Fruit fly (Drosophila melanogaster) whole organism, prepupa: ENCODE results near the gene Spn38F.
A peak's percentile ranks its signal among the peaks of the same experiment; 100 is the strongest.

ENCODE experiments used
- Blimp-1 ChIP-seq: fragments of 200-800 bp; sonication (Bioruptor generic); optimal IDR thresholded peaks from 3 replicates; lab custom pipeline; 2017; ENCODE audit warnings: missing biosample characterization, missing genetic modification characterization, mild to moderate bottlenecking, moderate library complexity, missing genetic modification reagents
- CG10631 ChIP-seq: fragments of 200-800 bp; sonication (Bioruptor generic); optimal IDR thresholded peaks from 2 replicates; lab custom pipeline; 2016; ENCODE audit warnings: missing biosample characterization, missing genetic modification characterization
- CG11294 ChIP-seq: fragments of 200-800 bp; sonication (Bioruptor generic); IDR thresholded peaks from 2 replicates; pipeline ENCODE4 v1.3.6; 2022; ENCODE audit warnings: missing biosample characterization, missing genetic modification characterization
- CG15336 ChIP-seq: fragments of 200-800 bp; sonication (Bioruptor generic); IDR thresholded peaks from 2 replicates; pipeline ENCODE4 v1.3.6; 2022; ENCODE audit warnings: missing biosample characterization, missing genetic modification characterization
- CG1621 ChIP-seq: fragments of 200-800 bp; sonication (Bioruptor generic); optimal IDR thresholded peaks from 3 replicates; lab custom pipeline; 2018; ENCODE audit warnings: missing biosample characterization, mild to moderate bottlenecking, missing genetic modification characterization
- CG16779 ChIP-seq: fragments of 200-800 bp; sonication (Bioruptor generic); optimal IDR thresholded peaks from 3 replicates; lab custom pipeline; 2017; ENCODE audit warnings: missing biosample characterization, mild to moderate bottlenecking, missing genetic modification characterization
- CG3032 ChIP-seq: fragments of 200-800 bp; optimal IDR thresholded peaks from 2 replicates; lab custom pipeline; 2019; ENCODE audit warnings: missing biosample characterization, mild to moderate bottlenecking, missing genetic modification characterization, moderate library complexity
- CG31627 ChIP-seq: fragments of 200-800 bp; sonication (Bioruptor generic); optimal IDR thresholded peaks from 3 replicates; lab custom pipeline; 2016; ENCODE audit warnings: missing biosample characterization, missing genetic modification characterization
- CG32006 ChIP-seq: fragments of 200-800 bp; sonication (Bioruptor generic); optimal IDR thresholded peaks from 3 replicates; lab custom pipeline; 2017; ENCODE audit warnings: missing biosample characterization, mild to moderate bottlenecking, missing genetic modification characterization
- CG3919 ChIP-seq: fragments of 200-800 bp; sonication (Bioruptor generic); optimal IDR thresholded peaks from 3 replicates; lab custom pipeline; 2016; ENCODE audit warnings: missing biosample characterization, missing genetic modification characterization
- CG6163 ChIP-seq: fragments of 200-800 bp; sonication (Bioruptor generic); IDR thresholded peaks from 3 replicates; pipeline ENCODE4 v1.3.6; 2022; ENCODE audit warnings: missing biosample characterization, missing genetic modification characterization
- CG6276 ChIP-seq: fragments of 200-800 bp; sonication (Bioruptor generic); optimal IDR thresholded peaks from 2 replicates; lab custom pipeline; 2017; ENCODE audit warnings: missing biosample characterization, mild to moderate bottlenecking, missing genetic modification characterization
- CG6792 ChIP-seq: fragments of 200-800 bp; sonication (Bioruptor generic); optimal IDR thresholded peaks from 3 replicates; lab custom pipeline; 2016; ENCODE audit warnings: missing biosample characterization, missing genetic modification characterization
- CG6808 ChIP-seq: fragments of 200-800 bp; sonication (Bioruptor generic); optimal IDR thresholded peaks from 3 replicates; lab custom pipeline; 2017; ENCODE audit warnings: missing biosample characterization, missing genetic modification characterization, mild to moderate bottlenecking, moderate library complexity, missing genetic modification reagents
- CG6854 ChIP-seq: fragments of 200-800 bp; sonication (Bioruptor generic); optimal IDR thresholded peaks from 2 replicates; lab custom pipeline; 2017; ENCODE audit warnings: missing biosample characterization, mild to moderate bottlenecking, missing genetic modification characterization
- CG7368 ChIP-seq: fragments of 200-800 bp; sonication (Bioruptor generic); optimal IDR thresholded peaks from 3 replicates; lab custom pipeline; 2016; ENCODE audit warnings: missing biosample characterization, missing genetic modification characterization
- CG8319 ChIP-seq: fragments of 200-800 bp; sonication (Bioruptor generic); optimal IDR thresholded peaks from 3 replicates; lab custom pipeline; 2016; ENCODE audit warnings: missing biosample characterization, missing genetic modification characterization
- CG8632 ChIP-seq: fragments of 200-800 bp; sonication (Bioruptor generic); optimal IDR thresholded peaks from 3 replicates; lab custom pipeline; 2016; ENCODE audit warnings: missing biosample characterization, missing genetic modification characterization
- CG9139 ChIP-seq: fragments of 200-800 bp; sonication (Bioruptor generic); optimal IDR thresholded peaks from 3 replicates; lab custom pipeline; 2017; ENCODE audit warnings: missing biosample characterization, mild to moderate bottlenecking, missing genetic modification characterization
- Eip75B ChIP-seq: fragments of 200-800 bp; sonication (Bioruptor generic); optimal IDR thresholded peaks from 3 replicates; lab custom pipeline; 2016; ENCODE audit warnings: missing biosample characterization, missing genetic modification characterization
- Eip78C ChIP-seq: fragments of 200-800 bp; sonication (Bioruptor generic); peaks from one replicate; lab custom pipeline; 2016; ENCODE audit warnings: missing biosample characterization, missing genetic modification characterization
- Eip93F ChIP-seq: fragments of 200-800 bp; sonication (Bioruptor generic); optimal IDR thresholded peaks from 2 replicates; lab custom pipeline; 2016; ENCODE audit warnings: missing biosample characterization, mild to moderate bottlenecking, missing genetic modification characterization
- Ets21C ChIP-seq: fragments of 200-800 bp; sonication (Bioruptor generic); optimal IDR thresholded peaks from 3 replicates; lab custom pipeline; 2016; ENCODE audit warnings: missing biosample characterization, missing genetic modification characterization
- Gug ChIP-seq: fragments of 200-800 bp; sonication (Bioruptor generic); IDR thresholded peaks from 2 replicates; pipeline ENCODE4 v1.3.6; 2022; ENCODE audit warnings: missing biosample characterization, missing genetic modification characterization
- Hr38 ChIP-seq: sonication (Bioruptor generic); optimal IDR thresholded peaks from 2 replicates; lab custom pipeline; 2016; ENCODE audit warnings: missing biosample characterization, missing genetic modification characterization
- Hr39 ChIP-seq: fragments of 200-800 bp; sonication (Bioruptor generic); optimal IDR thresholded peaks from 2 replicates; lab custom pipeline; 2016; ENCODE audit warnings: missing biosample characterization, missing genetic modification characterization
- Hr4 ChIP-seq: fragments of 200-800 bp; sonication (Bioruptor generic); optimal IDR thresholded peaks from 3 replicates; lab custom pipeline; 2016; ENCODE audit warnings: missing biosample characterization, missing genetic modification characterization
- Lpt ChIP-seq: fragments of 200-800 bp; sonication (Bioruptor generic); optimal IDR thresholded peaks from 3 replicates; lab custom pipeline; 2016; ENCODE audit warnings: missing biosample characterization, missing genetic modification characterization
- Met ChIP-seq: fragments of 200-800 bp; sonication (Bioruptor generic); optimal IDR thresholded peaks from 3 replicates; lab custom pipeline; 2016; ENCODE audit warnings: missing biosample characterization, missing genetic modification characterization
- OdsH ChIP-seq: fragments of 200-800 bp; sonication (Bioruptor generic); optimal IDR thresholded peaks from 3 replicates; lab custom pipeline; 2016; ENCODE audit warnings: missing biosample characterization, missing genetic modification characterization
- Sox102F ChIP-seq: fragments of 200-800 bp; sonication (Bioruptor generic); optimal IDR thresholded peaks from 2 replicates; lab custom pipeline; 2016; ENCODE audit warnings: missing biosample characterization, mild to moderate bottlenecking, missing genetic modification characterization
- achi ChIP-seq: fragments of 200-800 bp; sonication (Bioruptor generic); optimal IDR thresholded peaks from 3 replicates; lab custom pipeline; 2016; ENCODE audit warnings: missing biosample characterization, missing genetic modification characterization
- dac ChIP-seq: fragments of 200-800 bp; sonication (Bioruptor generic); optimal IDR thresholded peaks from 2 replicates; lab custom pipeline; 2017; ENCODE audit warnings: missing biosample characterization, mild to moderate bottlenecking, missing genetic modification characterization
- dsx ChIP-seq: fragments of 200-800 bp; optimal IDR thresholded peaks from 3 replicates; lab custom pipeline; 2019; ENCODE audit warnings: missing biosample characterization, mild to moderate bottlenecking, missing genetic modification characterization, moderate library complexity; ENCODE audit not compliant: poor library complexity, severe bottlenecking
- eg ChIP-seq: fragments of 200-800 bp; sonication (Bioruptor generic); IDR thresholded peaks from 3 replicates; pipeline ENCODE4 v1.3.6; 2022; ENCODE audit warnings: missing biosample characterization, missing genetic modification characterization
- esn ChIP-seq: fragments of 200-800 bp; sonication (Bioruptor generic); optimal IDR thresholded peaks from 2 replicates; lab custom pipeline; 2016; ENCODE audit warnings: missing biosample characterization, mild to moderate bottlenecking, missing genetic modification characterization, moderate library complexity
- fkh ChIP-seq: fragments of 200-800 bp; sonication (Bioruptor generic); optimal IDR thresholded peaks from 3 replicates; lab custom pipeline; 2017; ENCODE audit warnings: missing biosample characterization, mild to moderate bottlenecking, missing genetic modification characterization, moderate library complexity
- net ChIP-seq: fragments of 200-800 bp; sonication (Bioruptor generic); optimal IDR thresholded peaks from 3 replicates; lab custom pipeline; 2016; ENCODE audit warnings: missing biosample characterization, missing genetic modification characterization
- pdm3 ChIP-seq: fragments of 200-800 bp; sonication (Bioruptor generic); optimal IDR thresholded peaks from 3 replicates; lab custom pipeline; 2016; ENCODE audit warnings: missing biosample characterization, missing genetic modification characterization
- spab ChIP-seq: fragments of 200-800 bp; sonication (Bioruptor generic); optimal IDR thresholded peaks from 2 replicates; lab custom pipeline; 2017; ENCODE audit warnings: missing biosample characterization, mild to moderate bottlenecking, missing genetic modification characterization, missing genetic modification reagents
- ss ChIP-seq, 2 experiments: fragments of 200-800 bp; sonication (Bioruptor generic); optimal IDR thresholded peaks; 2 replicates in 1 of 2; 3 replicates in 1 of 2; lab custom pipeline; 2017 to 2018; ENCODE audit warnings: mild to moderate bottlenecking in 2 of 2, missing biosample characterization in 2 of 2, missing genetic modification characterization in 2 of 2, moderate library complexity in 1 of 2
- svp ChIP-seq: fragments of 200-800 bp; sonication (Bioruptor generic); peaks from one replicate; lab custom pipeline; 2016; ENCODE audit warnings: missing biosample characterization, missing genetic modification characterization
- topi ChIP-seq: fragments of 200-800 bp; sonication (Bioruptor generic); optimal IDR thresholded peaks from 3 replicates; lab custom pipeline; 2016; ENCODE audit warnings: missing biosample characterization, missing genetic modification characterization
- vri ChIP-seq: fragments of 200-800 bp; sonication (Bioruptor generic); optimal IDR thresholded peaks from 3 replicates; lab custom pipeline; 2016; ENCODE audit warnings: missing biosample characterization, mild to moderate bottlenecking, missing genetic modification characterization

Gene Spn38F

DNA sequence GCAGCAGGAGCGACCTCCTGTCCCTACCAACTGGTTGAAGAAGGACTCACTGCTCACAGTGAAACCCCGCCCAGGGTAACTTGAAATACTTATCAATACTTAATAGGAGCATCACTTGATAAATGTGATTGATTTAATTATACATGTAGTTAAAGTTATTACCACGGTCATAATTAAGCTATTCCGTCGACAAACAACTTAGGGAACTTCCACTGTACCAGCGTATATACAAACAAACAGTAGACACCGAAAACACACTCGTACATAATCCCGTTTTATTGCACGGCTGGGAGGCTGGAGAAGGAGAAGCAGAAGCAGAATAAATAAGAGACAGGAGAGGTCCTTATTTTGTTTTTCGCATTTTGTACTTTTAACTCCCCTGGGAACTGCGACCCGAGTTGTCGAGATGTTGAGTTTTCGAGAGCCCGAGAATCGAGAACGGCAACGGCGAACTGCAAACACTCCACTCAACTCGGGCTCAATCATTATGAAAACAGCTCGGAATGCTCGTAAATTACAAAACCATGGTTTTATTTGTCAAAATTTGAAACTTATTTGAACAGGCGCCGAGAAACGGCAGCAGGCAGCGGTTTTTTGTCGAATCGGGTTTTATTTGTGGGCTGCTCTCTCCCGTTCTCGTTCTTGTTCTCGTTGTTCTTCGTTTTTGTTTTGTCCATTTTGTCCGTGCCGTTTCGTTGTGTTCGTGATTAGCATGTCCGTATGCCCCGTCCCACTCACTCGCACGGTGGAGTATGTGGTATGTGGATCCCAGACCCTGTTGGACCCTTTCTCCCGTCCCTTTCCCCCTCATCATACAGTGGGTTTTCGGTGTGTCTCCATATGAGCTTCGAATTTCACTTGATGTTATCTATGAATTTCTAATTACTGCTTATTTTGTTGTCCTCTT, 37.5 kb downstream of the Spn38F start (continued):
- TF ChIP-seq CG7368 (GFP tag; lab: Kevin White, UChicago) (peak; percentile 93), CG1621 (tag; lab: Kevin White, UChicago) (peak; percentile 97), CG10631 (GFP tag; lab: Kevin White, UChicago) (peak; percentile 95), Blimp-1 (GFP tag; lab: Kevin White, UChicago) (peak; percentile 90), CG8632 (GFP tag; lab: Kevin White, UChicago) (peak; percentile 93), CG6792 (peak; percentile 95), Hr38 (no peak), Eip78C (peak; percentile 99), Eip75B (GFP tag; lab: Kevin White, UChicago) (peak; percentile 97), CG6808 (GFP tag; lab: Kevin White, UChicago) (peak; percentile 97), CG15336 (GFP tag; lab: Robert Waterston, UW) (peak; percentile 65)
- TF ChIP-seq, all 60 proteins: peak for 58

DNA sequence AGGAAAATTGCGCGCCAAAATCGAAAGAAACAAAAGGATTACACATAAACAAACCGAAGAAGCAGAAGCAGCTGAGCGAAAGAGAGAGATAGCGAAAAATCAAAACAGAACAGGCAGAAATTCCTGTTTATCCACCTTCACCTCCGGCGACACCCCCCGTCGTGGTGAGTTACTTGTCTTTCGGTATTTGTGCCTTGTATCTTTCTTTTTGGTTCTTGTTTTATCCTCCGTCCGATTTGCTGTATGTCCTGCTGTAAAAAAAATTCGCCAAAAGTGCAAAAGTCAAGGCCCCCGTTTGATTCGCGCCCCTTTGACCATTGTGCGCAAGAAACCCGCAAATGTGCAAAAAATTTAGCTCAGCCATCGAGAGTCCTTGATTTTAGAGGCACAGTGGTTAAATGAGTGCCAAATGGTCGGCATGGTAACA, 39.4 kb downstream of the Spn38F start:
- TF ChIP-seq spab (GFP tag; lab: Kevin White, UChicago) (no peak), vri (GFP tag; lab: Kevin White, UChicago) (peak; percentile 22), net (GFP tag; lab: Kevin White, UChicago) (peak; percentile 23), Gug (GFP tag; lab: Robert Waterston, UW) (no peak), Sox102F (GFP tag; lab: Kevin White, UChicago) (peak; percentile 22), CG8319 (GFP tag; lab: Kevin White, UChicago) (no peak), CG15336 (GFP tag; lab: Robert Waterston, UW) (peak; percentile 25; the same call in 1 of the 2 replicates), CG6854 (GFP tag; lab: Kevin White, UChicago) (peak; percentile 39), Eip78C (peak; percentile 23), CG9139 (peak; percentile 53), CG32006 (GFP tag; lab: Kevin White, UChicago) (no peak), Lpt (GFP tag; lab: Kevin White, UChicago) (peak; percentile 4), CG6276 (GFP tag; lab: Kevin White, UChicago) (peak; percentile 12), pdm3 (GFP tag; lab: Kevin White, UChicago) (peak; percentile 2), svp (peak; percentile 55), CG1621 (tag; lab: Kevin White, UChicago) (peak; percentile 48), CG6163 (peak; percentile 64; the same call in 2 of the 3 replicates), dsx (GFP tag; lab: Kevin White, UChicago) (peak; percentile 4), ss (GFP tag; optimal IDR thresholded peaks at IDR 0.05; lab: Kevin White, UChicago) (peak; percentile 48 to 62)

DNA sequence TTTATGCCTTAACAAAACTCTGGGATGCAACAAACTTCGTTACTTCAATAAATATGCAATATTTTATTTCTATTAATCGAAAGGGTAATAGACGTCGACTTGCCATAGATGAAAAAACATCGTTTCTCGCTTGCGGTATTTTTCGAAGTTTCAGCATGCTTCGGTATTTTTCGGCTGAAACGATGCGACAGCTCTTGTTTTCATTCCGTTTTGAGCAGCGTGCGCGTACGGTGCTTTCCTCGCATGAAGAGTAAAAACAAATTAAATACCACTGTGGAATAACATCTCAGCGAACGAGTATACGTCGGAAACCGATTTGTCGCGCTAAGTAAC, 40.3 kb downstream of the Spn38F start, which contains the start of gene CG9328:
Gene CG9328 (plus strand): TSS at position 201 of the 333 bp plus-strand sequence.
- peak; percentile 68 for TF ChIP-seq svp
- TF ChIP-seq achi (GFP tag; lab: Kevin White, UChicago) = no peak
- TF ChIP-seq Hr39 (GFP tag; lab: Kevin White, UChicago) = peak; percentile 40
- peak; percentile 39 for TF ChIP-seq vri (GFP tag; lab: Kevin White, UChicago)
- TF ChIP-seq CG6792 = peak; percentile 22
- peak; percentile 50 for TF ChIP-seq OdsH (GFP tag; lab: Kevin White, UChicago)
- peak; percentile 49 for TF ChIP-seq CG3919
- peak; percentile 6 for TF ChIP-seq Ets21C (GFP tag; lab: Kevin White, UChicago)
- TF ChIP-seq net (GFP tag; lab: Kevin White, UChicago) = peak; percentile 13
- no peak for TF ChIP-seq CG8632 (GFP tag; lab: Kevin White, UChicago)
- peak; percentile 72 for TF ChIP-seq Sox102F (GFP tag; lab: Kevin White, UChicago)
- peak; percentile 47 for TF ChIP-seq Hr4
- peak; percentile 50 for TF ChIP-seq topi (GFP tag; lab: Kevin White, UChicago)
- no peak for TF ChIP-seq dsx (GFP tag; lab: Kevin White, UChicago)
- peak; percentile 54 for TF ChIP-seq CG31627 (GFP tag; lab: Kevin White, UChicago)
- peak; percentile 47 for TF ChIP-seq CG3032 (tag; lab: Kevin White, UChicago)
- peak; percentile 50 for TF ChIP-seq CG10631 (GFP tag; lab: Kevin White, UChicago)
- TF ChIP-seq Eip93F = no peak
- peak; percentile 34 for TF ChIP-seq CG16779 (tag; lab: Kevin White, UChicago)
- no peak for TF ChIP-seq dac (GFP tag; lab: Kevin White, UChicago)
- TF ChIP-seq fkh = peak; percentile 18
- TF ChIP-seq spab (GFP tag; lab: Kevin White, UChicago) = peak; percentile 2
- TF ChIP-seq eg (GFP tag; lab: Robert Waterston, UW) = no peak; the same call in 1 of the 3 replicates
- peak; percentile 63 for TF ChIP-seq Met (GFP tag; lab: Kevin White, UChicago)
- TF ChIP-seq ss (GFP tag; optimal IDR thresholded peaks at IDR 0.05; lab: Kevin White, UChicago) = peak in 1 of 2 experiments; percentile 30
- no peak for TF ChIP-seq Blimp-1 (GFP tag; lab: Kevin White, UChicago)
- TF ChIP-seq CG6276 (GFP tag; lab: Kevin White, UChicago) = no peak
- peak; percentile 51 for TF ChIP-seq esn (GFP tag; lab: Kevin White, UChicago)
- TF ChIP-seq CG11294 (GFP tag; lab: Robert Waterston, UW) = peak; percentile 18; the same call in 1 of the 2 replicates
